Worm (Caenorhabditis elegans): ENCODE results near the gene plx-1.

plx-1 gene

DNA sequence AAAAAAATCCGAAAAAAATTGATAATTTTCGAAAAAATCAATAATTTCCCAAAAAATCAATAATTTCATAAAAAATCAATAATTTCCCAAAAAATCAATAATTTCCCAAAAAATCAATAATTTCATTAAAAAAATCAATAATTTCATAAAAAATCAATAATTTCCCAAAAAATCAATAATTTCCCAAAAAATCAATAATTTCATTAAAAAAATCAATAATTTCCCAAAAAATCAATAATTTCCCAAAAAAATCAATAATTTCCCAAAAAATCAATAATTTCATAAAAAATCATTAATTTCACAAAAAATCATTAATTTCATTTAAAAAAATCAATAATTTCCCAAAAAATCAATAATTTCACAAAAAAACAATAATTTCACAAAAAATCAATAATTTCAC lies 18.5 kb downstream of the plx-1 start:
- TF ChIP-seq ces-1 (GFP tag; optimal IDR thresholded peaks at IDR 0.05) = peak; percentile 58

- no peak for TF ChIP-seq cnd-1 (tag; optimal IDR thresholded peaks at IDR 0.05)
- no peak for TF ChIP-seq nhr-76 (tag; optimal IDR thresholded peaks at IDR 0.05)
- no peak for TF ChIP-seq ceh-39 (tag; optimal IDR thresholded peaks at IDR 0.05)
- no peak for TF ChIP-seq flh-1 (GFP tag; optimal IDR thresholded peaks at IDR 0.05)
- no peak for TF ChIP-seq lin-32 (GFP tag; optimal IDR thresholded peaks at IDR 0.05)
- no peak for TF ChIP-seq sem-2 (GFP tag; optimal IDR thresholded peaks at IDR 0.05)
- TF ChIP-seq ham-2 (GFP tag; optimal IDR thresholded peaks at IDR 0.05) = no peak
- TF ChIP-seq ceh-83 (GFP tag; optimal IDR thresholded peaks at IDR 0.05) = no peak
Measured at ce11 chrIV:983558-983957, 24.2 kb downstream of the plx-1 start.

DNA sequence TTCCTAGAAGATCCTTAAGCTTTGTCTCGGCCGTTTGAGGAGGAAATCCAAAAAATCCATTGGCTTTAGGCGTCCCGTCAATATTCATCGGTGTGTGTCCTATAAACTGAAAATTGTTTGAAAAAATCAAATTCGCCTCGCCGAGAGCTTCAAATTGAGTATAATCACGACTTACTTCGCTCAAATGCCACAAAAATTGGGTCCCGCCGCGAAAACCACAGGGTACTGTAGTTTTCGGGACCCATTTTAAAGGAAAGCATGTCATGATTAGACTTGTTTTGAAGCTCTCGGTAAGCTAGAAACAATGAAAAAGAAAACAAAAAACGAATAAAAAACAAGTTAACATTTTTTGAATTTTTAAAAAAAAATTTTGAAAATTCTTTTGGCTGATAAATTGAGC lies 31.0 kb downstream of the plx-1 start, which contains the start of gene egrh-2:
egrh-2 (minus strand) TSS at position 101 of the 400 bp plus-strand sequence.
- TF ChIP-seq unc-39 (tag; optimal IDR thresholded peaks at IDR 0.05) = no peak
- no peak for TF ChIP-seq sem-2 (GFP tag; optimal IDR thresholded peaks at IDR 0.05)
- no peak for TF ChIP-seq M03D4.4 (tag; optimal IDR thresholded peaks at IDR 0.05)

DNA sequence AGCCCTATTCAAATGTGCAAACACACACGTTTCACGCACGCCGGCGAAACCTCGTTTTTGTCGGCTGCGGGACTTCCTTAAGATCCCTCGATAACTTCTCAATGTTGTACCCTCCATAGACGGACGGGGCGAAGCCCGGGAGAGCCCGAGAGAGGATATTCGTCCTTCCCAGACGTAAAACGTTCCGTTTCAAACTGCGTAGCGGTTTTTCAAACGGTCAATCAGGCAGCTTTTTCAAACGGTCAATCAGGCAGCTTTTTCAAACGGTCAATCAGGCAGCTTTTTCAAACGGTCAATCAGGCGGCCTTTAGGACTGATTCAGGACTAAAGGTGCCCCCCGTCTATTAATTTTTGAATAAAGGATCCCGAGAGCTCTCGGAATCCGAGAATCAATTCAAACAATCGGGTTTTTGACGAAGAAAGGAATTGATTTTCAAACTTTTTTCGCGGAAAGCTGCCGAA lies 31.9 kb downstream of the plx-1 start:
- TF ChIP-seq lsy-2 (tag; optimal IDR thresholded peaks at IDR 0.05) (no peak), flh-1 (GFP tag; optimal IDR thresholded peaks at IDR 0.05) (no peak), nhr-2 (tag; optimal IDR thresholded peaks at IDR 0.05) (no peak), ces-1 (GFP tag; optimal IDR thresholded peaks at IDR 0.05) (no peak), ceh-43 (GFP tag; optimal IDR thresholded peaks at IDR 0.05) (no peak), ztf-11 (tag; optimal IDR thresholded peaks at IDR 0.05) (no peak), sptf-1 (tag; optimal IDR thresholded peaks at IDR 0.05) (no peak), nhr-12 (tag; optimal IDR thresholded peaks at IDR 0.05) (no peak)

ce11 chrIV:991647-992400 lies 32.5 kb downstream of the plx-1 start, which contains the start of gene lep-2:
Gene lep-2 (plus strand): TSS chrIV:992283.
- TF ChIP-seq tbx-8 (GFP tag; optimal IDR thresholded peaks at IDR 0.05) (no peak), snpc-4 (tag; optimal IDR thresholded peaks at IDR 0.05) (no peak), drap-1 (GFP tag; optimal IDR thresholded peaks at IDR 0.05) (no peak), unc-62 (GFP tag; optimal IDR thresholded peaks at IDR 0.05) (no peak), lin-13 (tag; optimal IDR thresholded peaks at IDR 0.05) (no peak), cnd-1 (tag; optimal IDR thresholded peaks at IDR 0.05) (no peak), unc-120 (tag; optimal IDR thresholded peaks at IDR 0.05; ENCODE audit: poor library complexity, severe bottlenecking) (no peak), mep-1 (tag; optimal IDR thresholded peaks at IDR 0.05) (no peak), mab-5 (tag; optimal IDR thresholded peaks at IDR 0.05) (no peak), nhr-2 (tag; optimal IDR thresholded peaks at IDR 0.05) (no peak), flh-1 (GFP tag; optimal IDR thresholded peaks at IDR 0.05) (no peak), unc-39 (tag; optimal IDR thresholded peaks at IDR 0.05) (no peak), ham-2 (GFP tag; optimal IDR thresholded peaks at IDR 0.05) (no peak), ztf-11 (tag; optimal IDR thresholded peaks at IDR 0.05) (no peak), lin-32 (GFP tag; optimal IDR thresholded peaks at IDR 0.05) (no peak), lsy-2 (tag; optimal IDR thresholded peaks at IDR 0.05) (no peak)

DNA sequence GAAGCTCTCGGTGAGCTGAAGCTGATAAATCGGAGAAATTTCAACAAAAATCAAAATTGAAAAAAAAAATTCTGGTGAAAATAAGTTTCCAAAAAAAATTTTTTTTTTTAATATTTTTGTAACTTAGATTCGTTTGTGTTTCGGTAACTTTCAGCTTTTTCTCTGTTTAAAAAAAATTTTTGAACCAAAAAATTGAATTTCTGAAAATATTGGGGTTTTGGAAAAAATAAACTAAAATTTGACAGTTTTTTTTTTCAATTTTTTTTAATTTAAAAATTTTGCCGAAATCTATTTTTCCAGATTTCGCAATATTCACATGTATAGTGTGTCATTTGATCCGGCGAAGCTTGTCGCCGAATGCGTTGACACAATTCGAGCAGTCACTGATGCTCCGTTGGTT lies 39.6 kb downstream of the plx-1 start, which contains the start of gene Y55F3AM.5:
Y55F3AM.5 (plus strand) TSS at position 301 of the 400 bp plus-strand sequence.
- TF ChIP-seq hlh-1 (tag; optimal IDR thresholded peaks at IDR 0.05) (no peak), elt-1 (tag; optimal IDR thresholded peaks at IDR 0.05; ENCODE audit: borderline replicate concordance, insufficient read depth) (no peak), ces-1 (GFP tag; optimal IDR thresholded peaks at IDR 0.05) (no peak), sptf-1 (tag; optimal IDR thresholded peaks at IDR 0.05) (no peak), bed-3 (GFP tag; optimal IDR thresholded peaks at IDR 0.05) (no peak), drap-1 (GFP tag; optimal IDR thresholded peaks at IDR 0.05) (no peak), zip-8 (tag; optimal IDR thresholded peaks at IDR 0.05) (no peak), cnd-1 (tag; optimal IDR thresholded peaks at IDR 0.05) (no peak), ceh-39 (tag; optimal IDR thresholded peaks at IDR 0.05) (no peak), snpc-4 (tag; optimal IDR thresholded peaks at IDR 0.05) (no peak), M03D4.4 (tag; optimal IDR thresholded peaks at IDR 0.05) (no peak)

All from whole organism, mixed stage, embryonic.